Fruit fly (Drosophila melanogaster): ENCODE measurements around the gene wts.

Gene wts

DNA sequence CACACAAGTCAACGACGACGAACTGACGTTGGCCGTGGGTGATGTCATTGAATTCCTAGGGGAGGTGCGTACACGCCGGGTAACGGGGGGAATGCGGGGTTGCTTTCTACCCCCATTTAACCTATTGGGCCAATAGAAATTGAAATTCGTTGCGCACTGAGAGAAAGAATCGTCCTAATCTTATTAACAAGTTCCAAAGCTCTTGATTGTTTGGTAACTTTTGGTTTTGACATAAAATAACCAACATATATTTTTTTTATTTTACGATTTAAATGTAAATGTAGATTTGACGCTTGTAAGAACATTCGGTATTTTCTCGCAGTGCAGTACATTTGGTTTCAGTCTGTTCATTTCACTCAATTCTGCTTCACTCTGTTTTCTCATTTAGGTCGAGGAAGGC, 10.8 kb upstream of the wts start (continued):
- TF ChIP-seq bowl (GFP tag; IDR thresholded peaks at IDR 0.05): 0 out of 2 replicates have a peak, but pooled peaks have one; percentile 30
- peak; percentile 88 for TF ChIP-seq phol (tag; optimal IDR thresholded peaks at IDR 0.05)
- no peak for TF ChIP-seq CG7928 (GFP tag; optimal IDR thresholded peaks at IDR 0.05)
- TF ChIP-seq Oaz (GFP tag; IDR thresholded peaks at IDR 0.05): peak; percentile 47; the same call in 1 of the 2 replicates
- peak; percentile 80 for TF ChIP-seq CG13775 (GFP tag; optimal IDR thresholded peaks at IDR 0.05)
- TF ChIP-seq CG6683 (GFP tag; optimal IDR thresholded peaks at IDR 0.05): peak; percentile 69
- no peak for TF ChIP-seq CG7372 (GFP tag; IDR thresholded peaks at IDR 0.05)
- peak; percentile 62 for TF ChIP-seq ac (GFP tag; optimal IDR thresholded peaks at IDR 0.05)
- peak; percentile 23 for TF ChIP-seq Sry-δ (GFP tag; optimal IDR thresholded peaks at IDR 0.05)
- peak; percentile 46 for TF ChIP-seq CG1792 (GFP tag; optimal IDR thresholded peaks at IDR 0.05)
- peak; percentile 70 for TF ChIP-seq en (GFP tag; optimal IDR thresholded peaks at IDR 0.05)
- no peak for TF ChIP-seq CG31365 (tag; optimal IDR thresholded peaks at IDR 0.05)
- TF ChIP-seq gt (GFP tag; IDR thresholded peaks at IDR 0.05): 0 out of 2 replicates have a peak, but pooled peaks have one; percentile 11
- peak; percentile 70 for TF ChIP-seq CrebB (tag; optimal IDR thresholded peaks at IDR 0.05)
- TF ChIP-seq Spps (tag; optimal IDR thresholded peaks at IDR 0.05): peak; percentile 85
- no peak for TF ChIP-seq CG9797 (GFP tag; optimal IDR thresholded peaks at IDR 0.05)
- TF ChIP-seq z (GFP tag; IDR thresholded peaks at IDR 0.05): peak; percentile 59; the same call in 1 of the 3 replicates
- TF ChIP-seq sqz (GFP tag; optimal IDR thresholded peaks at IDR 0.05): peak; percentile 62
- TF ChIP-seq CG17568 (GFP tag; optimal IDR thresholded peaks at IDR 0.05): peak; percentile 79
- TF ChIP-seq CG1233 (GFP tag; optimal IDR thresholded peaks at IDR 0.05): peak; percentile 77
- TF ChIP-seq hth (optimal IDR thresholded peaks at IDR 0.05): no peak
- TF ChIP-seq Poxn (GFP tag; IDR thresholded peaks at IDR 0.05): no peak
- peak; percentile 79 for TF ChIP-seq CG12104 (GFP tag; optimal IDR thresholded peaks at IDR 0.05)
- peak; percentile 74 for TF ChIP-seq sisA (GFP tag; IDR thresholded peaks at IDR 0.05)
- TF ChIP-seq CG1024 (GFP tag; IDR thresholded peaks at IDR 0.05): peak; percentile 63
- peak; percentile 69 for TF ChIP-seq CG10431 (GFP tag; optimal IDR thresholded peaks at IDR 0.05)
- peak; percentile 88 for TF ChIP-seq CG15601 (tag; optimal IDR thresholded peaks at IDR 0.05)
- peak; percentile 48 for TF ChIP-seq CG6654 (GFP tag; optimal IDR thresholded peaks at IDR 0.05)
- TF ChIP-seq Dll (GFP tag; IDR thresholded peaks at IDR 0.05; ENCODE audit: partially characterized antibody): no peak
- TF ChIP-seq tin (GFP tag; optimal IDR thresholded peaks at IDR 0.05): peak; percentile 83
- TF ChIP-seq cad (GFP tag; optimal IDR thresholded peaks at IDR 0.05): no peak
- TF ChIP-seq gsb (GFP tag; IDR thresholded peaks at IDR 0.05): peak; percentile 47; the same call in 1 of the 2 replicates
- peak; percentile 24 for TF ChIP-seq CG14965 (GFP tag; optimal IDR thresholded peaks at IDR 0.05; ENCODE audit: borderline replicate concordance)
- TF ChIP-seq Lpt (GFP tag; optimal IDR thresholded peaks at IDR 0.05): no peak
- peak; percentile 42 for TF ChIP-seq Ravus (GFP tag; IDR thresholded peaks at IDR 0.05)
- TF ChIP-seq CG31441 (GFP tag; IDR thresholded peaks at IDR 0.05): peak; percentile 91
- no peak for TF ChIP-seq vnd (GFP tag; IDR thresholded peaks at IDR 0.05; ENCODE audit: partially characterized antibody)
- TF ChIP-seq D19A (tag; optimal IDR thresholded peaks at IDR 0.05): peak; percentile 78
- peak; percentile 84 for TF ChIP-seq Abd-B (GFP tag; optimal IDR thresholded peaks at IDR 0.05)
- peak; percentile 43; the same call in 1 of the 2 replicates for TF ChIP-seq CG4730 (GFP tag; IDR thresholded peaks at IDR 0.05)
- TF ChIP-seq CG3065 (GFP tag; optimal IDR thresholded peaks at IDR 0.05): peak; percentile 80
- TF ChIP-seq schlank (tag; optimal IDR thresholded peaks at IDR 0.05): peak; percentile 24
- peak; percentile 79 for TF ChIP-seq CG30431 (GFP tag; optimal IDR thresholded peaks at IDR 0.05)
- TF ChIP-seq tx (GFP tag; optimal IDR thresholded peaks at IDR 0.05): peak; percentile 77
- peak; percentile 87 for TF ChIP-seq CG9727 (GFP tag; optimal IDR thresholded peaks at IDR 0.05)
- peak; percentile 62 for TF ChIP-seq Antp (GFP tag; optimal IDR thresholded peaks at IDR 0.05)
- TF ChIP-seq ci (GFP tag; IDR thresholded peaks at IDR 0.05): peak; percentile 92
- no peak for TF ChIP-seq HLHmδ (GFP tag; optimal IDR thresholded peaks at IDR 0.05)
- TF ChIP-seq CG14710 (tag; optimal IDR thresholded peaks at IDR 0.05): peak; percentile 84
- peak in 1 of 2 experiments; percentile 87 for TF ChIP-seq Eip74EF (GFP tag; optimal IDR thresholded peaks at IDR 0.05)
- TF ChIP-seq Bgb (GFP tag; IDR thresholded peaks at IDR 0.05; ENCODE audit: partially characterized antibody): no peak

Data from whole organism, embryonic.